Fruit fly (Drosophila melanogaster): ENCODE results near the gene Or85f.

- TF ChIP-seq CG15710 (tag; optimal IDR thresholded peaks at IDR 0.05) (no peak), fd96Ca (GFP tag; IDR thresholded peaks at IDR 0.05) (no peak), CG10348 (GFP tag; IDR thresholded peaks at IDR 0.05) (no peak), CG13204 (GFP tag; optimal IDR thresholded peaks at IDR 0.05) (no peak)
These were observed 2.0 kb upstream of the Or85f start for dm6 chr3R:9395998-9396397.

Data from whole organism, pupa.